Worm (Caenorhabditis elegans): ENCODE measurements around the gene dab-1.

The dab-1 gene

DNA sequence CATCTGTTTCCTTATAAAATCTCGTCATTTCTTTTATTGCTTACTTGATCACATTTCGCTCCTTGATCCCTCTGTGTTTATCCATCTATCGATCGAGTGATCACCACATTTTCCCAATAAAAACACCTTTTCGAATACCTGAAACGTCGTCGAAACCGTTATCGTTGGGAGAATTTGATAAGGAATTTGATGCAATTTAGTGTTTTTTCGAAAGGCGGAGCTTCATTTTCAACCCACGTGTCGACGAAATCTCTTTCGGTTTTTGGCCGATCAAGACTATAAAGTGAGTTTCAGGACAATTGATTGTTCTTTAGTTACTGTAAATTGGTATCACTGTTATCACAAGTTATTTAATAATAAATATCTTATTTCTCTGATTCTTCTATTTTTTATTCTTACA lies 42.4 kb downstream of the dab-1 start, which contains the start of gene srdh-1:
Gene srdh-1 (plus strand): TSS at position 43 of the 400 bp plus-strand sequence.
- TF ChIP-seq fos-1 (tag; optimal IDR thresholded peaks at IDR 0.05) (peak; percentile 16), sma-9 (GFP tag; optimal IDR thresholded peaks at IDR 0.05) (peak; percentile 18), sma-9 (tag; optimal IDR thresholded peaks at IDR 0.05) (no peak), crh-2 (tag; optimal IDR thresholded peaks at IDR 0.05) (no peak), blmp-1 (tag; optimal IDR thresholded peaks at IDR 0.05; ENCODE audit: insufficient read depth) (peak; percentile 36), zag-1 (tag; optimal IDR thresholded peaks at IDR 0.05) (no peak)

DNA sequence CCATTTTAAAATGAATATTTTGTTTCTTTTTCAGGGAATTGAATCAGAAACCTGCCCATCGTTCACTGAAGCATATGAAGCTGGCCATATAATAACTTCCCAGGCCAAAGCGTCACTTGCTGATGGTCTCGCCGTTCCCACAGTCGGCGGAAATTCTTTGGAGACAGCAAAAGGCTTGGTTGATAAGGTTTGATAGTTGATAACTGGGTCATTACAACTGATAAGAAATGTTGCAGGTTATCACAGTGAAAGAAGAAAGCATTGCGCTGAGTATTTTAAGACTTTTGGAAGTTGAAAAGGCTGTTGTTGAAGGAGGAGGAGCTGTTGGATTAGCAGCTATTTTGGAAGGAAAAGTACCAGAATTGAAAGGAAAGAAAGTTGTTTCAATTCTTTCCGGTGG lies 44.4 kb downstream of the dab-1 start:
- TF ChIP-seq lin-39 (tag; optimal IDR thresholded peaks at IDR 0.05): no peak
- no peak for TF ChIP-seq ztf-11 (tag; optimal IDR thresholded peaks at IDR 0.05)
- peak; percentile 5 for TF ChIP-seq sma-9 (GFP tag; optimal IDR thresholded peaks at IDR 0.05)
- no peak for TF ChIP-seq sma-9 (tag; optimal IDR thresholded peaks at IDR 0.05)
- TF ChIP-seq fos-1 (tag; optimal IDR thresholded peaks at IDR 0.05): peak; percentile 89
- no peak for TF ChIP-seq ceh-16 (tag; optimal IDR thresholded peaks at IDR 0.05)
- no peak for TF ChIP-seq sma-3 (GFP tag; optimal IDR thresholded peaks at IDR 0.05)

DNA sequence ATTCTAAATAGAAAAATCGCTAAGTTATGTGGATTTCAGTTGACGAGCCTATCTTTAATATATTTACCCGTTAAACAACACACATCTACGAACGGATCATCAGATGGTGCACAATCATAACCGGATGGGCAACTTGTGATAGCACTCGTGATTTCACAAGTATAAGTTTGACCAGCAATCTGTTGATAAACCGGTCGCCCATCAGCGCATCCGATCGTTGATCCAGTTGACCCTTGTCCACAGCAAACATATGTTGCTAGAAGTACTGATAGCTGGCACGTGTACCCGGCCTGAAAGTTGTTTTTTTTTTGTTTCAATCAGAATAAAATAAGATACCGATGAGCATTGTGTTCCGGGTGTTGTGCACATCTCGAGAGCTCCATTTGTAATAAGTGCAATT lies 45.5 kb downstream of the dab-1 start:
- no peak for TF ChIP-seq alr-1 (tag; optimal IDR thresholded peaks at IDR 0.05)

- TF ChIP-seq sma-9 (GFP tag; optimal IDR thresholded peaks at IDR 0.05) (no peak), sma-9 (tag; optimal IDR thresholded peaks at IDR 0.05) (no peak), ama-1 (optimal IDR thresholded peaks at IDR 0.05) (no peak), fos-1 (tag; optimal IDR thresholded peaks at IDR 0.05) (no peak), crh-2 (tag; optimal IDR thresholded peaks at IDR 0.05) (no peak), nhr-129 (tag; optimal IDR thresholded peaks at IDR 0.05) (no peak), lin-13 (GFP tag; optimal IDR thresholded peaks at IDR 0.05) (no peak), mdl-1 (tag; optimal IDR thresholded peaks at IDR 0.05) (no peak), egl-27 (tag; optimal IDR thresholded peaks at IDR 0.05) (no peak), skn-1 (tag; optimal IDR thresholded peaks at IDR 0.05) (no peak), nhr-77 (tag; optimal IDR thresholded peaks at IDR 0.05) (no peak), dmd-4 (tag; optimal IDR thresholded peaks at IDR 0.05) (no peak)
These were observed 47.2 kb downstream of the dab-1 start, which contains the start of gene K01C8.2 for ce11 chrII:8269351-8269750. TSS of gene K01C8.2 (minus strand) at chrII:8269451.

DNA sequence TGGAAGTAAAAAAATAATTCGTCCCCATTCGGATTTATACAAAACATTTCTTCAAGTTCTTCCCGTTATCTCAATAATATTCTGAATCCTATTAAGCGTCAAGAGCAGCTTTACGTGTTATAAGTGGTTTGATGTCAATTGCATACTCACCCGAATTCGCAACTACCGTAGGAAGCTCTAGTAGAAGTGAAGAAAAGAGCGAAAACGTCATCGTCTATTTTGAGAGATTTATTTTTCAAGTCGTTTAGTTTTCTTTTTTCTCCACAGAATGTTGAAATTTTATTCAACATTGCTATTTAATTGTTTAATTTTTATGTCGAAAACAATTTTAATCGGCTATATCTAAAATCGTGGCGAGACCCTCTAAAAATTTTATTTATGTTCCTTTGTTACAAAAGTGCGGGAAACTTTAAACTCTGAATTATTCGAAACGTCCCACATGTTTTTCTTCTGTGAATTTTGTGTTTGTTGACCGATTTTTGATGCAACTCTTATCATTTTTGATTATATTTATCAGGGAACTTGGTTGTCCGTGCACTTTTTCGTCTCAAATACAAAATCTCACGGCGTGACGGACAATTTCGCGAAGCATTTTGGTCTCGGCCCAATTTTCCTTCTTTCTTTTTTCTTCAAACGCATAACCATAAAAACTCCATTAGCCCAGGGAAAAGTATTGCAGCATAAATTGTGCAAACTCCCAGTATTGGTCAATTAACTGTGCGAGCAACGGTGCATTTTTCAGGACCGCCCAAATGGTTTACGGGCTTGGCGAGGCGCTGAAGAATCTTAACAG lies 47.9 kb downstream of the dab-1 start, which contains the start of gene tdc-1:
Gene tdc-1 (plus strand): TSS at position 743 of the 793 bp plus-strand sequence.
- TF ChIP-seq ZK546.5 (tag; optimal IDR thresholded peaks at IDR 0.05) (no peak), C34F6.9 (tag; optimal IDR thresholded peaks at IDR 0.05) (no peak), ceh-16 (tag; optimal IDR thresholded peaks at IDR 0.05) (no peak), alr-1 (tag; optimal IDR thresholded peaks at IDR 0.05) (no peak), ama-1 (optimal IDR thresholded peaks at IDR 0.05) (no peak), mbf-1 (tag; optimal IDR thresholded peaks at IDR 0.05) (no peak), ztf-1 (GFP tag; conservative IDR thresholded peaks at IDR 0.05) (no peak)

ce11 chrII:8273060-8273459 lies 50.9 kb downstream of the dab-1 start:
- no peak for TF ChIP-seq nhr-12 (tag; optimal IDR thresholded peaks at IDR 0.05)
- TF ChIP-seq C34F6.9 (tag; optimal IDR thresholded peaks at IDR 0.05): no peak
- no peak for TF ChIP-seq ceh-16 (tag; optimal IDR thresholded peaks at IDR 0.05)
- no peak for TF ChIP-seq crh-2 (tag; optimal IDR thresholded peaks at IDR 0.05)
- no peak for TF ChIP-seq mdl-1 (tag; optimal IDR thresholded peaks at IDR 0.05)
- no peak for TF ChIP-seq sem-4 (tag; optimal IDR thresholded peaks at IDR 0.05)
- TF ChIP-seq mab-5 (tag; optimal IDR thresholded peaks at IDR 0.05): no peak

DNA sequence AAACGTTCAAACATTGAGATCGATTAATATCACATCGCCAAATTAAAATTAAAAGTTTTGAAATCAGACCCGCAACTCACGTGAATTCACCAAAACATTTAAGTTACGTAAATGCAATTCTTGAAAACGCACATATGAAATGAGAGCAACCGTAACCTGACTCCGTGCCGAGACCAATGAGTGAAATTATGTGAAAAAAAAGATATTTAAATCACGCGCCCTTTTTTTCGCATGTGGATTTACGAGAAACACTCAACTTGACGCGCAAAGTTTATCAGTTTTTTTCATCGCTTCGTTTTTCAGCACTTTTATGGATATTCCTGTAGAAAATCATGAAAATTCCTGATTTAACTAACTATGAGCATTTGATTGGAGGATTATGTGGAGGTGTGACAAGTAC lies 53.9 kb downstream of the dab-1 start, which contains the start of the genes gei-14 and slc-25A32:
Gene gei-14 (minus strand): TSS at position 175 of the 400 bp plus-strand sequence.
Gene slc-25A32 (plus strand): TSS at position 242 of the 400 bp plus-strand sequence.
- peak; percentile 13 for TF ChIP-seq nhr-129 (tag; optimal IDR thresholded peaks at IDR 0.05)
- TF ChIP-seq gmeb-1 (tag; optimal IDR thresholded peaks at IDR 0.05): peak; percentile 89
- peak; percentile 85 for TF ChIP-seq R02D3.7 (tag; optimal IDR thresholded peaks at IDR 0.05)
- TF ChIP-seq lsy-2 (tag; optimal IDR thresholded peaks at IDR 0.05): peak; percentile 59 to 83
- TF ChIP-seq ztf-4 (tag; optimal IDR thresholded peaks at IDR 0.05): no peak

Data from whole organism, L2 larva.